Worm (Caenorhabditis elegans) whole organism, L2 larva: Measurements from ENCODE around the gene C02F5.12.

Experiments
- C34F6.9 ChIP-seq: fragments of 150-350 bp; optimal IDR thresholded peaks from 2 replicates; lab custom pipeline; 2014; ENCODE audit warnings: missing biosample characterization, missing genetic modification characterization
- F13H6.1 ChIP-seq: sonication (generic microtip); optimal IDR thresholded peaks from 2 replicates; lab custom pipeline; 2016; ENCODE audit warnings: missing genetic modification characterization, missing compliant biosample characterization
- R02D3.7 ChIP-seq: fragments of 150-350 bp; optimal IDR thresholded peaks from 2 replicates; lab custom pipeline; 2014; ENCODE audit warnings: missing biosample characterization, missing genetic modification characterization
- Y55F3AM.14 ChIP-seq: fragments of 200-800 bp; sonication (Bioruptor generic); optimal IDR thresholded peaks from 2 replicates; lab custom pipeline; 2018; ENCODE audit warnings: mild to moderate bottlenecking, missing genetic modification characterization, missing compliant biosample characterization
- ZK546.5 ChIP-seq: sonication (generic microtip); optimal IDR thresholded peaks from 2 replicates; lab custom pipeline; 2017; ENCODE audit warnings: missing biosample characterization, missing genetic modification characterization
- ama-1 ChIP-seq: fragments of 150-350 bp; optimal IDR thresholded peaks from 2 replicates; lab custom pipeline; 2018; ENCODE audit warnings: inconsistent platforms
- blmp-1 ChIP-seq: sonication (generic microtip); optimal IDR thresholded peaks from 2 replicates; lab custom pipeline; 2017; ENCODE audit warnings: missing genetic modification characterization, mild to moderate bottlenecking, missing compliant biosample characterization, antibody characterized with exemption, moderate library complexity; ENCODE audit not compliant: insufficient read depth
- ceh-16 ChIP-seq: fragments of 150-350 bp; optimal IDR thresholded peaks from 2 replicates; lab custom pipeline; 2014; ENCODE audit warnings: missing biosample characterization, missing genetic modification characterization
- ceh-82 ChIP-seq: fragments of 150-350 bp; optimal IDR thresholded peaks from 2 replicates; lab custom pipeline; 2014; ENCODE audit warnings: missing biosample characterization, missing genetic modification characterization
- crh-2 ChIP-seq: sonication (generic microtip); optimal IDR thresholded peaks from 2 replicates; lab custom pipeline; 2017; ENCODE audit warnings: missing biosample characterization, missing genetic modification characterization
- dmd-4 ChIP-seq: sonication (generic microtip); optimal IDR thresholded peaks from 2 replicates; lab custom pipeline; 2017; ENCODE audit warnings: missing biosample characterization, missing genetic modification characterization
- egl-27 ChIP-seq: sonication (generic microtip); optimal IDR thresholded peaks from 3 replicates; lab custom pipeline; 2017; ENCODE audit warnings: missing biosample characterization, missing genetic modification reagents, missing genetic modification characterization
- elt-1 ChIP-seq: fragments of 150-350 bp; optimal IDR thresholded peaks from 2 replicates; lab custom pipeline; 2014; ENCODE audit warnings: missing biosample characterization, missing genetic modification characterization
- elt-3 ChIP-seq: sonication (generic microtip); optimal IDR thresholded peaks from 2 replicates; lab custom pipeline; 2017; ENCODE audit warnings: missing biosample characterization, missing genetic modification characterization
- fos-1 ChIP-seq: fragments of 150-350 bp; optimal IDR thresholded peaks from 2 replicates; lab custom pipeline; 2014; ENCODE audit warnings: missing biosample characterization, missing genetic modification characterization
- gmeb-1 ChIP-seq: fragments of 150-350 bp; optimal IDR thresholded peaks from 2 replicates; lab custom pipeline; 2014; ENCODE audit warnings: missing biosample characterization, missing genetic modification characterization
- lin-11 ChIP-seq: fragments of 150-350 bp; sonication (generic microtip); optimal IDR thresholded peaks from 2 replicates; lab custom pipeline; 2014; ENCODE audit warnings: missing biosample characterization, missing genetic modification characterization, inconsistent platforms, mixed read lengths
- lin-13 ChIP-seq: fragments of 150-350 bp; optimal IDR thresholded peaks from 2 replicates; lab custom pipeline; 2014; ENCODE audit warnings: missing biosample characterization, missing genetic modification reagents, missing genetic modification characterization
- lsy-2 ChIP-seq, 2 experiments: fragments of 150-350 bp in 1 of 2; sonication (generic microtip) in 1 of 2; optimal IDR thresholded peaks; 2 replicates each; lab custom pipeline; 2014 to 2017; ENCODE audit warnings: missing biosample characterization in 2 of 2, missing genetic modification characterization in 2 of 2
- mab-5 ChIP-seq: fragments of 150-350 bp; optimal IDR thresholded peaks from 2 replicates; lab custom pipeline; 2014; ENCODE audit warnings: missing biosample characterization, missing genetic modification characterization
- mbf-1 ChIP-seq: sonication (generic microtip); optimal IDR thresholded peaks from 2 replicates; lab custom pipeline; 2017; ENCODE audit warnings: missing biosample characterization, missing genetic modification characterization
- mdl-1 ChIP-seq, 2 experiments: fragments of 150-350 bp in 1 of 2; sonication (generic microtip) in 1 of 2; optimal IDR thresholded peaks; 2 replicates each; lab custom pipeline; 2017; ENCODE audit warnings: missing biosample characterization in 2 of 2, missing genetic modification characterization in 2 of 2
- nhr-10 ChIP-seq: sonication (generic microtip); optimal IDR thresholded peaks from 2 replicates; lab custom pipeline; 2017; ENCODE audit warnings: missing biosample characterization, missing genetic modification characterization
- nhr-11 ChIP-seq: fragments of 150-350 bp; optimal IDR thresholded peaks from 2 replicates; lab custom pipeline; 2014; ENCODE audit warnings: missing biosample characterization, missing genetic modification characterization
- nhr-12 ChIP-seq: fragments of 150-350 bp; optimal IDR thresholded peaks from 2 replicates; lab custom pipeline; 2014; ENCODE audit warnings: missing biosample characterization, missing genetic modification characterization
- nhr-129 ChIP-seq: fragments of 150-350 bp; optimal IDR thresholded peaks from 2 replicates; lab custom pipeline; 2014; ENCODE audit warnings: missing biosample characterization, missing genetic modification characterization
- nhr-21 ChIP-seq: fragments of 150-350 bp; optimal IDR thresholded peaks from 2 replicates; lab custom pipeline; 2014; ENCODE audit warnings: missing biosample characterization, missing genetic modification characterization
- nhr-23 ChIP-seq: fragments of 150-350 bp; optimal IDR thresholded peaks from 2 replicates; lab custom pipeline; 2014; ENCODE audit warnings: missing biosample characterization, missing genetic modification reagents, missing genetic modification characterization
- nhr-237 ChIP-seq: fragments of 150-350 bp; optimal IDR thresholded peaks from 2 replicates; lab custom pipeline; 2014; ENCODE audit warnings: missing biosample characterization, missing genetic modification characterization
- nhr-25 ChIP-seq: fragments of 150-350 bp; sonication (generic microtip); optimal IDR thresholded peaks from 3 replicates; lab custom pipeline; 2014; ENCODE audit warnings: missing biosample characterization, missing genetic modification characterization
- nhr-6 ChIP-seq: fragments of 150-350 bp; optimal IDR thresholded peaks from 2 replicates; lab custom pipeline; 2014; ENCODE audit warnings: missing biosample characterization, missing genetic modification characterization
- nhr-77 ChIP-seq: fragments of 150-350 bp; optimal IDR thresholded peaks from 2 replicates; lab custom pipeline; 2014; ENCODE audit warnings: missing biosample characterization, missing genetic modification characterization
- peb-1 ChIP-seq: fragments of 150-350 bp; optimal IDR thresholded peaks from 2 replicates; lab custom pipeline; 2014; ENCODE audit warnings: missing biosample characterization, missing genetic modification characterization
- sem-4 ChIP-seq: fragments of 150-350 bp; optimal IDR thresholded peaks from 2 replicates; lab custom pipeline; 2014; ENCODE audit warnings: missing biosample characterization, missing genetic modification reagents, missing genetic modification characterization
- skn-1 ChIP-seq: sonication (generic microtip); optimal IDR thresholded peaks from 2 replicates; lab custom pipeline; 2017; ENCODE audit warnings: missing biosample characterization, missing genetic modification characterization
- sma-3 ChIP-seq: sonication (generic microtip); optimal IDR thresholded peaks from 2 replicates; lab custom pipeline; 2016; ENCODE audit warnings: missing genetic modification reagents, missing genetic modification characterization, missing compliant biosample characterization
- sma-9 ChIP-seq, 2 experiments: fragments of 150-350 bp in 1 of 2; sonication (generic microtip) in 1 of 2; optimal IDR thresholded peaks; 2 replicates each; lab custom pipeline; 2014 to 2016; ENCODE audit warnings: missing genetic modification characterization in 2 of 2, mild to moderate bottlenecking in 1 of 2, missing biosample characterization in 1 of 2, missing compliant biosample characterization in 1 of 2, missing genetic modification reagents in 1 of 2, moderate library complexity in 1 of 2
- snpc-4 ChIP-seq: fragments of 150-350 bp; optimal IDR thresholded peaks from 2 replicates; lab custom pipeline; 2014; ENCODE audit warnings: missing biosample characterization, missing genetic modification characterization
- unc-39 ChIP-seq: fragments of 150-350 bp; optimal IDR thresholded peaks from 2 replicates; lab custom pipeline; 2014; ENCODE audit warnings: missing biosample characterization, missing genetic modification characterization
- unc-55 ChIP-seq: fragments of 150-350 bp; sonication (generic microtip); optimal IDR thresholded peaks from 3 replicates; lab custom pipeline; 2014; ENCODE audit warnings: missing biosample characterization, missing genetic modification reagents, missing genetic modification characterization
- unc-62 ChIP-seq: fragments of 150-350 bp; optimal IDR thresholded peaks from 2 replicates; lab custom pipeline; 2014; ENCODE audit warnings: missing biosample characterization, missing genetic modification reagents, missing genetic modification characterization
- ztf-1 ChIP-seq: fragments of 200-800 bp; sonication (Bioruptor generic); conservative IDR thresholded peaks from 2 replicates; pipeline ENCODE4 v1.3.6; 2022; ENCODE audit warnings: missing genetic modification characterization, missing compliant biosample characterization
- ztf-4 ChIP-seq: fragments of 150-350 bp; optimal IDR thresholded peaks from 2 replicates; lab custom pipeline; 2014; ENCODE audit warnings: missing biosample characterization, missing genetic modification characterization

The C02F5.12 gene

ce11 chrIII:8232634-8233033, 10.2 kb downstream of the C02F5.12 start, which contains the start of gene henn-1:
henn-1 (plus strand) TSS chrIII:8232651.
- TF ChIP-seq skn-1 (tag; lab: Kevin White, UChicago), result no peak
- no peak for TF ChIP-seq ztf-1 (GFP tag; lab: Robert Waterston, UW)
- TF ChIP-seq elt-3 (tag; lab: Kevin White, UChicago), result no peak
- no peak for TF ChIP-seq dmd-4 (tag; lab: Kevin White, UChicago)
- no peak for TF ChIP-seq nhr-25 (tag; lab: Kevin White, UChicago)
- TF ChIP-seq nhr-10 (tag; lab: Kevin White, UChicago), result no peak
- no peak for TF ChIP-seq ZK546.5 (tag; lab: Kevin White, UChicago)
- TF ChIP-seq elt-1 (tag; lab: Kevin White, UChicago), result no peak
- no peak for TF ChIP-seq unc-62 (GFP tag; lab: Kevin White, UChicago)
- no peak for TF ChIP-seq lin-13 (GFP tag; lab: Kevin White, UChicago)
- TF ChIP-seq Y55F3AM.14 (GFP tag; lab: Kevin White, UChicago), result no peak
- TF ChIP-seq ceh-16, result no peak
- TF ChIP-seq snpc-4, result no peak
- no peak for TF ChIP-seq nhr-129 (tag; lab: Kevin White, UChicago)
- TF ChIP-seq blmp-1 (tag; lab: Kevin White, UChicago), result no peak
- no peak for TF ChIP-seq sma-3
- TF ChIP-seq nhr-77 (tag; lab: Kevin White, UChicago), result no peak
- TF ChIP-seq sem-4 (tag; lab: Kevin White, UChicago), result no peak
- TF ChIP-seq, all 48 proteins: peak for 0

- peak in 1 of 2 experiments; percentile 57 for TF ChIP-seq lsy-2 (tag; optimal IDR thresholded peaks at IDR 0.05; lab: Kevin White, UChicago)
- no peak for TF ChIP-seq unc-62 (GFP tag; lab: Kevin White, UChicago)
- peak; percentile 2 for TF ChIP-seq nhr-129 (tag; lab: Kevin White, UChicago)
- TF ChIP-seq ztf-1 (GFP tag; lab: Robert Waterston, UW), result no peak
- TF ChIP-seq gmeb-1 (tag; lab: Kevin White, UChicago), result no peak
- peak; percentile 42 for TF ChIP-seq crh-2
- no peak for TF ChIP-seq elt-3 (tag; lab: Kevin White, UChicago)
- no peak for TF ChIP-seq nhr-77 (tag; lab: Kevin White, UChicago)
- TF ChIP-seq sma-9 (GFP tag; optimal IDR thresholded peaks at IDR 0.05; lab: Kevin White, UChicago), result peak; percentile 8
- no peak for TF ChIP-seq sma-9 (tag; optimal IDR thresholded peaks at IDR 0.05; lab: Kevin White, UChicago)
- peak; percentile 41 for TF ChIP-seq nhr-6
- no peak for TF ChIP-seq nhr-23 (tag; lab: Kevin White, UChicago)
- TF ChIP-seq sem-4 (tag; lab: Kevin White, UChicago), result no peak
- TF ChIP-seq skn-1 (tag; lab: Kevin White, UChicago), result no peak
- TF ChIP-seq mdl-1 (tag; optimal IDR thresholded peaks at IDR 0.05; lab: Kevin White, UChicago), result no peak
- TF ChIP-seq peb-1 (tag; lab: Kevin White, UChicago), result no peak
- peak; percentile 48 for TF ChIP-seq C34F6.9 (tag; lab: Kevin White, UChicago)
- no peak for TF ChIP-seq unc-39 (tag; lab: Kevin White, UChicago)
Measured at ce11 chrIII:8229480-8229879, 13.3 kb downstream of the C02F5.12 start.

ce11 chrIII:8228916-8229315, 13.9 kb downstream of the C02F5.12 start:
- TF ChIP-seq nhr-12 (tag; lab: Kevin White, UChicago) (no peak), nhr-25 (tag; lab: Kevin White, UChicago) (peak; percentile 44)

- TF ChIP-seq nhr-25 (tag; lab: Kevin White, UChicago), result peak; percentile 54
- peak; percentile 64 for TF ChIP-seq snpc-4
- peak; percentile 70 for TF ChIP-seq fos-1
- peak; percentile 57 for TF ChIP-seq mab-5
- TF ChIP-seq Y55F3AM.14 (GFP tag; lab: Kevin White, UChicago), result peak; percentile 71
- peak; percentile 86 for TF ChIP-seq sma-9 (GFP tag; optimal IDR thresholded peaks at IDR 0.05; lab: Kevin White, UChicago)
- TF ChIP-seq sma-9 (tag; optimal IDR thresholded peaks at IDR 0.05; lab: Kevin White, UChicago), result no peak
- peak; percentile 53 for TF ChIP-seq sma-3
- TF ChIP-seq F13H6.1, result peak; percentile 87
- TF ChIP-seq ztf-4, result peak; percentile 38
- TF ChIP-seq egl-27 (tag; lab: Kevin White, UChicago), result peak; percentile 30
- peak; percentile 78 to 92 for TF ChIP-seq mdl-1 (tag; optimal IDR thresholded peaks at IDR 0.05; lab: Kevin White, UChicago)
- TF ChIP-seq nhr-21 (tag; lab: Kevin White, UChicago), result peak; percentile 66
- no peak for TF ChIP-seq nhr-237
- peak; percentile 51 for TF ChIP-seq lin-13 (GFP tag; lab: Kevin White, UChicago)
- TF ChIP-seq R02D3.7 (tag; lab: Kevin White, UChicago), result no peak
- no peak for TF ChIP-seq skn-1 (tag; lab: Kevin White, UChicago)
- no peak for TF ChIP-seq elt-3 (tag; lab: Kevin White, UChicago)
- TF ChIP-seq crh-2, result peak; percentile 75
- TF ChIP-seq gmeb-1 (tag; lab: Kevin White, UChicago), result peak; percentile 44
- peak; percentile 92 for TF ChIP-seq lin-11 (tag; lab: Kevin White, UChicago)
- TF ChIP-seq unc-62 (GFP tag; lab: Kevin White, UChicago), result no peak
- peak; percentile 91 for TF ChIP-seq nhr-129 (tag; lab: Kevin White, UChicago)
- TF ChIP-seq ceh-16, result no peak
- no peak for TF ChIP-seq nhr-11 (tag; lab: Kevin White, UChicago)
- TF ChIP-seq ama-1 (lab: Kevin White, UChicago), result no peak
- TF ChIP-seq nhr-6, result peak; percentile 18
- no peak for TF ChIP-seq ceh-82 (tag; lab: Kevin White, UChicago)
- no peak for TF ChIP-seq mbf-1 (tag; lab: Kevin White, UChicago)
- peak in 1 of 2 experiments; percentile 88 for TF ChIP-seq lsy-2 (tag; optimal IDR thresholded peaks at IDR 0.05; lab: Kevin White, UChicago)
- TF ChIP-seq C34F6.9 (tag; lab: Kevin White, UChicago), result peak; percentile 96
- TF ChIP-seq unc-55 (GFP tag; lab: Kevin White, UChicago), result peak; percentile 76
Measured at ce11 chrIII:8227511-8227910, 15.3 kb downstream of the C02F5.12 start, which contains the start of gene fbxl-1. fbxl-1 (plus strand) TSS chrIII:8227830.
